Worm (Caenorhabditis elegans): ENCODE measurements around the gene coh-3.

Gene coh-3

ce11 chrV:14409905-14410304, 47.3 kb upstream of the coh-3 start:
- TF ChIP-seq cebp-2 (GFP tag; IDR thresholded peaks at IDR 0.05) = 0 out of 2 replicates have a peak, but pooled peaks have one; percentile 13
- TF ChIP-seq snpc-4 (GFP tag; optimal IDR thresholded peaks at IDR 0.05) = no peak
- peak in 2 of 4 experiments; percentile 85 for TF ChIP-seq snpc-4 (tag; optimal IDR thresholded peaks at IDR 0.05)
- TF ChIP-seq cebp-1 (GFP tag; IDR thresholded peaks at IDR 0.05) = no peak
- peak; percentile 87 for TF ChIP-seq cebp-1 (tag; optimal IDR thresholded peaks at IDR 0.05)
- no peak for TF ChIP-seq hmg-20 (GFP tag; IDR thresholded peaks at IDR 0.05)

ce11 chrV:14411989-14412388, 45.2 kb upstream of the coh-3 start:
- no peak for TF ChIP-seq Y67H2A.10 (GFP tag; conservative IDR thresholded peaks at IDR 0.05)
- peak; percentile 12 for TF ChIP-seq ceh-79 (tag; optimal IDR thresholded peaks at IDR 0.05)
- TF ChIP-seq him-1 (tag; optimal IDR thresholded peaks at IDR 0.05) = no peak
- no peak for TF ChIP-seq Y53G8AR.9 (GFP tag; conservative IDR thresholded peaks at IDR 0.05)
- TF ChIP-seq rpc-1 (optimal IDR thresholded peaks at IDR 0.05) = no peak
- no peak for TF ChIP-seq rpc-1 (tag; optimal IDR thresholded peaks at IDR 0.05)
- TF ChIP-seq Y95B8A.8 (GFP tag; IDR thresholded peaks at IDR 0.05) = no peak
- TF ChIP-seq F10E7.11 (tag; optimal IDR thresholded peaks at IDR 0.05) = no peak
- TF ChIP-seq hlh-12 (tag; optimal IDR thresholded peaks at IDR 0.05) = no peak
- no peak for TF ChIP-seq unc-130 (GFP tag; optimal IDR thresholded peaks at IDR 0.05)
- TF ChIP-seq K11D2.4 (GFP tag; IDR thresholded peaks at IDR 0.05) = no peak
- no peak; the same call in 1 of the 2 replicates for TF ChIP-seq cebp-1 (GFP tag; IDR thresholded peaks at IDR 0.05)
- peak; percentile 31 for TF ChIP-seq cebp-1 (tag; optimal IDR thresholded peaks at IDR 0.05)
- no peak for TF ChIP-seq zfh-2 (GFP tag; conservative IDR thresholded peaks at IDR 0.05)
- TF ChIP-seq akir-1 (GFP tag; optimal IDR thresholded peaks at IDR 0.05) = no peak
- no peak for TF ChIP-seq mel-28 (tag; optimal IDR thresholded peaks at IDR 0.05; ENCODE audit: borderline replicate concordance)
- no peak for TF ChIP-seq C17E4.6 (GFP tag; IDR thresholded peaks at IDR 0.05)
- TF ChIP-seq mcd-1 (GFP tag; IDR thresholded peaks at IDR 0.05) = no peak
- peak; percentile 65 for TF ChIP-seq nhr-90 (tag; optimal IDR thresholded peaks at IDR 0.05)
- no peak for TF ChIP-seq madf-8 (GFP tag; conservative IDR thresholded peaks at IDR 0.05)
- TF ChIP-seq hmg-20 (GFP tag; IDR thresholded peaks at IDR 0.05) = no peak
- no peak for TF ChIP-seq ccch-3 (GFP tag; optimal IDR thresholded peaks at IDR 0.05)
- no peak for TF ChIP-seq ztf-28 (GFP tag; IDR thresholded peaks at IDR 0.05)
- TF ChIP-seq rec-8 (tag; optimal IDR thresholded peaks at IDR 0.05) = no peak
- TF ChIP-seq xnd-1 (tag; optimal IDR thresholded peaks at IDR 0.05) = no peak
- peak; percentile 0 for TF ChIP-seq tlf-1 (GFP tag; optimal IDR thresholded peaks at IDR 0.05)
- 0 out of 2 replicates have a peak, but pooled peaks have one; percentile 32 for TF ChIP-seq hsf-1 (GFP tag; IDR thresholded peaks at IDR 0.05)
- no peak; the same call in 1 of the 2 replicates for TF ChIP-seq hmg-1.2 (GFP tag; IDR thresholded peaks at IDR 0.05)
- no peak for TF ChIP-seq ceh-40 (GFP tag; IDR thresholded peaks at IDR 0.05)
- no peak for TF ChIP-seq lin-40 (tag; optimal IDR thresholded peaks at IDR 0.05)
- no peak for TF ChIP-seq F23B12.7 (tag; optimal IDR thresholded peaks at IDR 0.05; ENCODE audit: insufficient read depth)
- no peak for TF ChIP-seq aptf-2 (GFP tag; conservative IDR thresholded peaks at IDR 0.05)
- no peak for TF ChIP-seq pbrm-1 (GFP tag; IDR thresholded peaks at IDR 0.05)
- TF ChIP-seq madf-3 (GFP tag; IDR thresholded peaks at IDR 0.05) = peak; percentile 13; the same call in 1 of the 2 replicates
- no peak for TF ChIP-seq snpc-4 (GFP tag; optimal IDR thresholded peaks at IDR 0.05)
- peak in 1 of 4 experiments; percentile 25 for TF ChIP-seq snpc-4 (tag; optimal IDR thresholded peaks at IDR 0.05)
- TF ChIP-seq ztf-6 (GFP tag; IDR thresholded peaks at IDR 0.05) = no peak
- TF ChIP-seq egrh-3 (GFP tag; IDR thresholded peaks at IDR 0.05) = no peak
- TF ChIP-seq athp-1 (tag; optimal IDR thresholded peaks at IDR 0.05) = no peak
- TF ChIP-seq T07F8.4 (tag; optimal IDR thresholded peaks at IDR 0.05) = no peak
- no peak for TF ChIP-seq ztf-26 (tag; optimal IDR thresholded peaks at IDR 0.05)
- peak; percentile 43 for TF ChIP-seq ama-1 (optimal IDR thresholded peaks at IDR 0.05)
- peak in 1 of 2 experiments; percentile 60 for TF ChIP-seq ama-1 (GFP tag; optimal IDR thresholded peaks at IDR 0.05)
- no peak for TF ChIP-seq nfya-1 (tag; optimal IDR thresholded peaks at IDR 0.05; ENCODE audit: borderline replicate concordance, insufficient read depth)
- 0 out of 2 replicates have a peak, but pooled peaks have one; percentile 42 for TF ChIP-seq ekl-4 (GFP tag; IDR thresholded peaks at IDR 0.05)
- no peak for TF ChIP-seq zim-3 (tag; optimal IDR thresholded peaks at IDR 0.05)
